Fruit fly (Drosophila melanogaster): ENCODE data around the gene Naglu.

Gene Naglu

DNA sequence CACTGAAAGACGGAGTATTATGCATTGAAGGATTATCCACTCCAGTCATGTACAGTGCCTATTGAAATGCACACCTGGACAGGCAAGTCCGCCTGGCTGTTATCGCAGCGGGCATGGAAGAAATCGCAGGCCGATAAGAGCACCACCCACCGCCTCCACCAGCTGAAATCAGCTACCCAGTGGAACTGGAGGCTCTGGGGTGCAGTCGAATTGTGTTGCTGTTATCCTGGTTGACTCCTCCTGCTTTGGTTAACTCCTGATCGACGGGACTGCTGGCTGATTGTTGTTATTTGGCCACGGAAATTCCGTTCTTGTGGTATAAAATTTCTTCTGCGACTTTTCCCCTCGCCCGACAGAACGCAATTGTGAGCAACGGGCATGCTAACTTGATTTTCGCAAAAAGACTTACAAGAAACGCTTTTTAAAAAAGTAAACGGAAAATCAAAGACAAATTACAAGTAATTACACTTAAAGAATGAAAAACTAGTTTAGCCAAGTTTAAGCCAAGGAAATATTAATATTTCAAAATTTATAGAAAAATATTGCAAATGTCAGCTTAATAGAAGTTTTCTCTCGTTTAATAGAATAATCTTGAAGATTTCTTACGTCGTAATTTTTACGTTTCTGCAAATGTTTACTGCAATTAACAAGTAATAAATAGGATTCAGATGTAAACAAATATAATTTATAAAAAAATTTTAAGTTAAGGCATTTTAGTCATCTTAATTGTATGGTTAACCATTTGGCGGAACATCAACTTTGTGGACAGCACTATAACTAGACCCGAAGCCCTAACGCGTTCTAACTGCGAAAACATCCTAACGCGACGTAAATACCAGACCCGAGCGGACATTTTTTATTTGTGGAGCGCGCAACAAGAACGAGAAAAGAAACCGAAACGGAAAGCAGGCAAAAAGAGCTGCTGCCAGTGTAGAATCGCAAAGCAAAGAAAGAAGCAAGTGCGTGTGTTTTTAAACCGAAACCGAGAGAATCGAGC lies 3.5 kb upstream of the Naglu start, which contains the start of the genes CG13398 and Akap200 (continued):
- peak; percentile 62 for TF ChIP-seq nmo (GFP tag; optimal IDR thresholded peaks at IDR 0.05)
- TF ChIP-seq CG10979 (tag; optimal IDR thresholded peaks at IDR 0.05), result no peak
- no peak for TF ChIP-seq CG12219 (GFP tag; optimal IDR thresholded peaks at IDR 0.05)
- no peak for TF ChIP-seq CrebB (tag; optimal IDR thresholded peaks at IDR 0.05)
- TF ChIP-seq p53 (GFP tag; optimal IDR thresholded peaks at IDR 0.05), result no peak
- TF ChIP-seq CG6689 (GFP tag; IDR thresholded peaks at IDR 0.05), result 0 out of 2 replicates have a peak, but pooled peaks have one; percentile 35
- peak; percentile 14 for TF ChIP-seq sug (tag; optimal IDR thresholded peaks at IDR 0.05)
- TF ChIP-seq tx (GFP tag; optimal IDR thresholded peaks at IDR 0.05), result no peak
- no peak for TF ChIP-seq tgo (GFP tag; IDR thresholded peaks at IDR 0.05)
- peak; percentile 37 for TF ChIP-seq CG12155 (GFP tag; optimal IDR thresholded peaks at IDR 0.05)
- TF ChIP-seq CG12236 (GFP tag; optimal IDR thresholded peaks at IDR 0.05), result no peak
- no peak for TF ChIP-seq CG7963 (GFP tag; IDR thresholded peaks at IDR 0.05; ENCODE audit: partially characterized antibody)
- TF ChIP-seq CG10209 (GFP tag; optimal IDR thresholded peaks at IDR 0.05), result peak; percentile 38
- peak; percentile 64 for TF ChIP-seq CG9797 (GFP tag; optimal IDR thresholded peaks at IDR 0.05)
- TF ChIP-seq cwo (GFP tag; optimal IDR thresholded peaks at IDR 0.05), result no peak
- no peak for TF ChIP-seq Hand (GFP tag; optimal IDR thresholded peaks at IDR 0.05)
- no peak for TF ChIP-seq sr (GFP tag; IDR thresholded peaks at IDR 0.05)
- TF ChIP-seq ac (GFP tag; optimal IDR thresholded peaks at IDR 0.05), result no peak
- TF ChIP-seq NfI (GFP tag; optimal IDR thresholded peaks at IDR 0.05), result no peak
- TF ChIP-seq lab (GFP tag; optimal IDR thresholded peaks at IDR 0.05), result no peak
- no peak for TF ChIP-seq CG4360 (GFP tag; IDR thresholded peaks at IDR 0.05)
- TF ChIP-seq sens (GFP tag), result peak; percentile 90
- peak; percentile 26 for TF ChIP-seq sd (tag; optimal IDR thresholded peaks at IDR 0.05)
- peak in 1 of 2 experiments; percentile 32 for TF ChIP-seq Pdp1 (GFP tag; optimal IDR thresholded peaks at IDR 0.05)
- peak; percentile 61 for TF ChIP-seq nom (GFP tag; optimal IDR thresholded peaks at IDR 0.05)
- no peak for TF ChIP-seq Dip2 (GFP tag; IDR thresholded peaks at IDR 0.05)
- TF ChIP-seq eyg (GFP tag; optimal IDR thresholded peaks at IDR 0.05), result no peak
- TF ChIP-seq nerfin-2 (GFP tag; IDR thresholded peaks at IDR 0.05; ENCODE audit: partially characterized antibody), result no peak
- no peak for TF ChIP-seq usp (GFP tag; optimal IDR thresholded peaks at IDR 0.05)
- TF ChIP-seq CG6813 (GFP tag; optimal IDR thresholded peaks at IDR 0.05), result no peak
- TF ChIP-seq Lhr (GFP tag; optimal IDR thresholded peaks at IDR 0.05), result peak; percentile 8
- no peak for TF ChIP-seq stc (GFP tag; IDR thresholded peaks at IDR 0.05)
- TF ChIP-seq CG13775 (GFP tag; optimal IDR thresholded peaks at IDR 0.05), result peak; percentile 59
- TF ChIP-seq CG11398 (GFP tag; optimal IDR thresholded peaks at IDR 0.05), result peak; percentile 20
- no peak for TF ChIP-seq D19B (GFP tag; optimal IDR thresholded peaks at IDR 0.05)
- TF ChIP-seq D19A (tag; optimal IDR thresholded peaks at IDR 0.05), result peak; percentile 41
- no peak for TF ChIP-seq CG1529 (GFP tag; optimal IDR thresholded peaks at IDR 0.05)
- peak; percentile 1 for TF ChIP-seq Blimp-1 (GFP tag; optimal IDR thresholded peaks at IDR 0.05)
- TF ChIP-seq CG4820 (GFP tag; optimal IDR thresholded peaks at IDR 0.05), result no peak
- TF ChIP-seq zfh2 (GFP tag; optimal IDR thresholded peaks at IDR 0.05), result no peak
- TF ChIP-seq Deaf1 (tag; optimal IDR thresholded peaks at IDR 0.05), result no peak
- TF ChIP-seq bcd (GFP tag; optimal IDR thresholded peaks at IDR 0.05), result no peak
- TF ChIP-seq CG10654 (GFP tag; optimal IDR thresholded peaks at IDR 0.05), result no peak
- no peak for TF ChIP-seq maf-S (GFP tag; optimal IDR thresholded peaks at IDR 0.05)
- TF ChIP-seq eve (GFP tag; optimal IDR thresholded peaks at IDR 0.05), result no peak
- no peak for TF ChIP-seq CG2202 (tag; optimal IDR thresholded peaks at IDR 0.05)
- TF ChIP-seq CG12071 (GFP tag; optimal IDR thresholded peaks at IDR 0.05), result no peak
- TF ChIP-seq nau (GFP tag; optimal IDR thresholded peaks at IDR 0.05), result no peak

All from whole organism, embryonic.